Worm (Caenorhabditis elegans): ENCODE measurements around the gene ztf-29.

ce11 chrIII:11567837-11568236 is 6.9 kb downstream of the ztf-29 start, which contains the start of gene psme-3:
- TF ChIP-seq elt-1 (tag; optimal IDR thresholded peaks at IDR 0.05) = no peak
- TF ChIP-seq nhr-6 (tag; optimal IDR thresholded peaks at IDR 0.05) = no peak
- no peak for TF ChIP-seq F13H6.1 (tag; optimal IDR thresholded peaks at IDR 0.05)

Measured in whole organism, L2 larva.